Fruit fly (Drosophila melanogaster) whole organism, prepupa: ENCODE data around the gene CG32026.

Experiments used
- Blimp-1 ChIP-seq: fragments of 200-800 bp; sonication (Bioruptor generic); optimal IDR thresholded peaks from 3 replicates; lab custom pipeline; 2017; ENCODE audit warnings: missing biosample characterization, missing genetic modification characterization, mild to moderate bottlenecking, moderate library complexity, missing genetic modification reagents
- CG10631 ChIP-seq: fragments of 200-800 bp; sonication (Bioruptor generic); optimal IDR thresholded peaks from 2 replicates; lab custom pipeline; 2016; ENCODE audit warnings: missing biosample characterization, missing genetic modification characterization
- CG11294 ChIP-seq: fragments of 200-800 bp; sonication (Bioruptor generic); IDR thresholded peaks from 2 replicates; pipeline ENCODE4 v1.3.6; 2022; ENCODE audit warnings: missing biosample characterization, missing genetic modification characterization
- CG11762 ChIP-seq: fragments of 200-800 bp; sonication (Bioruptor generic); optimal IDR thresholded peaks from 3 replicates; lab custom pipeline; 2016; ENCODE audit warnings: missing biosample characterization, missing genetic modification characterization; ENCODE audit not compliant: insufficient read depth
- CG11902 ChIP-seq: fragments of 200-800 bp; sonication (Bioruptor generic); optimal IDR thresholded peaks from 3 replicates; lab custom pipeline; 2016; ENCODE audit warnings: missing biosample characterization, missing genetic modification characterization
- CG15336 ChIP-seq: fragments of 200-800 bp; sonication (Bioruptor generic); IDR thresholded peaks from 2 replicates; pipeline ENCODE4 v1.3.6; 2022; ENCODE audit warnings: missing biosample characterization, missing genetic modification characterization
- CG1621 ChIP-seq: fragments of 200-800 bp; sonication (Bioruptor generic); optimal IDR thresholded peaks from 3 replicates; lab custom pipeline; 2018; ENCODE audit warnings: missing biosample characterization, mild to moderate bottlenecking, missing genetic modification characterization
- CG3032 ChIP-seq: fragments of 200-800 bp; optimal IDR thresholded peaks from 2 replicates; lab custom pipeline; 2019; ENCODE audit warnings: missing biosample characterization, mild to moderate bottlenecking, missing genetic modification characterization, moderate library complexity
- CG32006 ChIP-seq: fragments of 200-800 bp; sonication (Bioruptor generic); optimal IDR thresholded peaks from 3 replicates; lab custom pipeline; 2017; ENCODE audit warnings: missing biosample characterization, mild to moderate bottlenecking, missing genetic modification characterization
- CG6163 ChIP-seq: fragments of 200-800 bp; sonication (Bioruptor generic); IDR thresholded peaks from 3 replicates; pipeline ENCODE4 v1.3.6; 2022; ENCODE audit warnings: missing biosample characterization, missing genetic modification characterization
- CG6276 ChIP-seq: fragments of 200-800 bp; sonication (Bioruptor generic); optimal IDR thresholded peaks from 2 replicates; lab custom pipeline; 2017; ENCODE audit warnings: missing biosample characterization, mild to moderate bottlenecking, missing genetic modification characterization
- CG6792 ChIP-seq: fragments of 200-800 bp; sonication (Bioruptor generic); optimal IDR thresholded peaks from 3 replicates; lab custom pipeline; 2016; ENCODE audit warnings: missing biosample characterization, missing genetic modification characterization
- CG6808 ChIP-seq: fragments of 200-800 bp; sonication (Bioruptor generic); optimal IDR thresholded peaks from 3 replicates; lab custom pipeline; 2017; ENCODE audit warnings: missing biosample characterization, missing genetic modification characterization, mild to moderate bottlenecking, moderate library complexity, missing genetic modification reagents
- CG6854 ChIP-seq: fragments of 200-800 bp; sonication (Bioruptor generic); optimal IDR thresholded peaks from 2 replicates; lab custom pipeline; 2017; ENCODE audit warnings: missing biosample characterization, mild to moderate bottlenecking, missing genetic modification characterization
- CG7368 ChIP-seq: fragments of 200-800 bp; sonication (Bioruptor generic); optimal IDR thresholded peaks from 3 replicates; lab custom pipeline; 2016; ENCODE audit warnings: missing biosample characterization, missing genetic modification characterization
- CG8319 ChIP-seq: fragments of 200-800 bp; sonication (Bioruptor generic); optimal IDR thresholded peaks from 3 replicates; lab custom pipeline; 2016; ENCODE audit warnings: missing biosample characterization, missing genetic modification characterization
- CG9139 ChIP-seq: fragments of 200-800 bp; sonication (Bioruptor generic); optimal IDR thresholded peaks from 3 replicates; lab custom pipeline; 2017; ENCODE audit warnings: missing biosample characterization, mild to moderate bottlenecking, missing genetic modification characterization
- Eip75B ChIP-seq: fragments of 200-800 bp; sonication (Bioruptor generic); optimal IDR thresholded peaks from 3 replicates; lab custom pipeline; 2016; ENCODE audit warnings: missing biosample characterization, missing genetic modification characterization
- Eip78C ChIP-seq: fragments of 200-800 bp; sonication (Bioruptor generic); peaks from one replicate; lab custom pipeline; 2016; ENCODE audit warnings: missing biosample characterization, missing genetic modification characterization
- Eip93F ChIP-seq: fragments of 200-800 bp; sonication (Bioruptor generic); optimal IDR thresholded peaks from 2 replicates; lab custom pipeline; 2016; ENCODE audit warnings: missing biosample characterization, mild to moderate bottlenecking, missing genetic modification characterization
- Ets96B ChIP-seq: fragments of 200-800 bp; optimal IDR thresholded peaks from 2 replicates; lab custom pipeline; 2019; ENCODE audit warnings: missing biosample characterization, mild to moderate bottlenecking, missing genetic modification characterization, moderate library complexity
- Gug ChIP-seq: fragments of 200-800 bp; sonication (Bioruptor generic); IDR thresholded peaks from 2 replicates; pipeline ENCODE4 v1.3.6; 2022; ENCODE audit warnings: missing biosample characterization, missing genetic modification characterization
- Hr38 ChIP-seq: sonication (Bioruptor generic); optimal IDR thresholded peaks from 2 replicates; lab custom pipeline; 2016; ENCODE audit warnings: missing biosample characterization, missing genetic modification characterization
- Hr39 ChIP-seq: fragments of 200-800 bp; sonication (Bioruptor generic); optimal IDR thresholded peaks from 2 replicates; lab custom pipeline; 2016; ENCODE audit warnings: missing biosample characterization, missing genetic modification characterization
- Met ChIP-seq: fragments of 200-800 bp; sonication (Bioruptor generic); optimal IDR thresholded peaks from 3 replicates; lab custom pipeline; 2016; ENCODE audit warnings: missing biosample characterization, missing genetic modification characterization
- OdsH ChIP-seq: fragments of 200-800 bp; sonication (Bioruptor generic); optimal IDR thresholded peaks from 3 replicates; lab custom pipeline; 2016; ENCODE audit warnings: missing biosample characterization, missing genetic modification characterization
- Sox102F ChIP-seq: fragments of 200-800 bp; sonication (Bioruptor generic); optimal IDR thresholded peaks from 2 replicates; lab custom pipeline; 2016; ENCODE audit warnings: missing biosample characterization, mild to moderate bottlenecking, missing genetic modification characterization
- cyc ChIP-seq: fragments of 200-800 bp; sonication (Bioruptor generic); optimal IDR thresholded peaks from 3 replicates; lab custom pipeline; 2016; ENCODE audit warnings: missing biosample characterization, missing genetic modification characterization
- dac ChIP-seq: fragments of 200-800 bp; sonication (Bioruptor generic); optimal IDR thresholded peaks from 2 replicates; lab custom pipeline; 2017; ENCODE audit warnings: missing biosample characterization, mild to moderate bottlenecking, missing genetic modification characterization
- esn ChIP-seq: fragments of 200-800 bp; sonication (Bioruptor generic); optimal IDR thresholded peaks from 2 replicates; lab custom pipeline; 2016; ENCODE audit warnings: missing biosample characterization, mild to moderate bottlenecking, missing genetic modification characterization, moderate library complexity
- fd59A ChIP-seq: fragments of 200-800 bp; sonication (Bioruptor generic); optimal IDR thresholded peaks from 2 replicates; lab custom pipeline; 2017; ENCODE audit warnings: missing biosample characterization, mild to moderate bottlenecking, missing genetic modification characterization, missing genetic modification reagents
- lz ChIP-seq: fragments of 200-800 bp; sonication (Bioruptor generic); optimal IDR thresholded peaks from 3 replicates; lab custom pipeline; 2016; ENCODE audit warnings: missing biosample characterization, missing genetic modification characterization
- net ChIP-seq: fragments of 200-800 bp; sonication (Bioruptor generic); optimal IDR thresholded peaks from 3 replicates; lab custom pipeline; 2016; ENCODE audit warnings: missing biosample characterization, missing genetic modification characterization
- pdm3 ChIP-seq: fragments of 200-800 bp; sonication (Bioruptor generic); optimal IDR thresholded peaks from 3 replicates; lab custom pipeline; 2016; ENCODE audit warnings: missing biosample characterization, missing genetic modification characterization
- salr ChIP-seq, 2 experiments: fragments of 200-800 bp; sonication (Bioruptor generic); optimal IDR thresholded peaks; 3 replicates each; lab custom pipeline; 2016 to 2018; ENCODE audit warnings: missing biosample characterization in 2 of 2, missing genetic modification characterization in 2 of 2, mild to moderate bottlenecking in 1 of 2
- spab ChIP-seq: fragments of 200-800 bp; sonication (Bioruptor generic); optimal IDR thresholded peaks from 2 replicates; lab custom pipeline; 2017; ENCODE audit warnings: missing biosample characterization, mild to moderate bottlenecking, missing genetic modification characterization, missing genetic modification reagents
- ss ChIP-seq, 2 experiments: fragments of 200-800 bp; sonication (Bioruptor generic); optimal IDR thresholded peaks; 2 replicates in 1 of 2; 3 replicates in 1 of 2; lab custom pipeline; 2017 to 2018; ENCODE audit warnings: mild to moderate bottlenecking in 2 of 2, missing biosample characterization in 2 of 2, missing genetic modification characterization in 2 of 2, moderate library complexity in 1 of 2
- topi ChIP-seq: fragments of 200-800 bp; sonication (Bioruptor generic); optimal IDR thresholded peaks from 3 replicates; lab custom pipeline; 2016; ENCODE audit warnings: missing biosample characterization, missing genetic modification characterization
- vri ChIP-seq: fragments of 200-800 bp; sonication (Bioruptor generic); optimal IDR thresholded peaks from 3 replicates; lab custom pipeline; 2016; ENCODE audit warnings: missing biosample characterization, mild to moderate bottlenecking, missing genetic modification characterization

CG32026 gene

dm6 chr3L:8813484-8813883, 22.8 kb upstream of the CG32026 start (continued):
- TF ChIP-seq net (GFP tag; lab: Kevin White, UChicago) (peak; percentile 17), Hr39 (GFP tag; lab: Kevin White, UChicago) (peak; percentile 10), Eip75B (GFP tag; lab: Kevin White, UChicago) (peak; percentile 30), fd59A (peak; percentile 56), CG6163 (GFP tag; lab: Robert Waterston, UW) (peak; percentile 85), lz (GFP tag; lab: Kevin White, UChicago) (peak; percentile 5), CG6808 (GFP tag; lab: Kevin White, UChicago) (peak; percentile 41), pdm3 (peak; percentile 20), OdsH (peak; percentile 46), topi (peak; percentile 4), Ets96B (peak; percentile 47), CG9139 (GFP tag; lab: Kevin White, UChicago) (peak; percentile 13)

- TF ChIP-seq CG6808 (GFP tag; lab: Kevin White, UChicago): peak; percentile 6
- TF ChIP-seq Sox102F (GFP tag; lab: Kevin White, UChicago): peak; percentile 10
- TF ChIP-seq OdsH: no peak
- TF ChIP-seq CG15336 (GFP tag; lab: Robert Waterston, UW): no peak
- TF ChIP-seq Eip93F (GFP tag; lab: Kevin White, UChicago): no peak
- no peak for TF ChIP-seq CG11902 (GFP tag; lab: Kevin White, UChicago)
- no peak for TF ChIP-seq CG32006 (GFP tag; lab: Kevin White, UChicago)
- TF ChIP-seq CG6163 (GFP tag; lab: Robert Waterston, UW): no peak
- TF ChIP-seq Gug (GFP tag; lab: Robert Waterston, UW): no peak
- TF ChIP-seq CG6792 (GFP tag; lab: Kevin White, UChicago): no peak
- TF ChIP-seq Blimp-1: no peak
- no peak for TF ChIP-seq CG11762 (GFP tag; lab: Kevin White, UChicago)
- peak in 1 of 2 experiments; percentile 18 for TF ChIP-seq ss (GFP tag; optimal IDR thresholded peaks at IDR 0.05; lab: Kevin White, UChicago)
- no peak for TF ChIP-seq CG6276 (GFP tag; lab: Kevin White, UChicago)
- no peak for TF ChIP-seq CG3032 (tag; lab: Kevin White, UChicago)
- TF ChIP-seq CG6854 (GFP tag; lab: Kevin White, UChicago): peak; percentile 34
- no peak for TF ChIP-seq dac (GFP tag; lab: Kevin White, UChicago)
- no peak for TF ChIP-seq salr (GFP tag; optimal IDR thresholded peaks at IDR 0.05; lab: Kevin White, UChicago)
- TF ChIP-seq lz (GFP tag; lab: Kevin White, UChicago): no peak
- no peak for TF ChIP-seq CG1621
- TF ChIP-seq spab (GFP tag; lab: Kevin White, UChicago): no peak
- TF ChIP-seq Ets96B: no peak
- no peak for TF ChIP-seq CG8319
- no peak for TF ChIP-seq topi
- no peak for TF ChIP-seq vri (GFP tag; lab: Kevin White, UChicago)
- TF ChIP-seq Eip78C: peak; percentile 15
- no peak for TF ChIP-seq esn (GFP tag; lab: Kevin White, UChicago)
- TF ChIP-seq CG10631: no peak
- TF ChIP-seq cyc: no peak
- TF ChIP-seq CG11294 (GFP tag; lab: Robert Waterston, UW): no peak
- no peak for TF ChIP-seq Hr38 (GFP tag; lab: Kevin White, UChicago)
- TF ChIP-seq CG7368 (GFP tag; lab: Kevin White, UChicago): no peak
- peak; percentile 7 for TF ChIP-seq Met (GFP tag; lab: Kevin White, UChicago)
- TF ChIP-seq fd59A: no peak
These were observed 16.8 kb upstream of the CG32026 start for dm6 chr3L:8819441-8819840.
